Worm (Caenorhabditis elegans): ENCODE results near the gene Y94A7B.11.

DNA sequence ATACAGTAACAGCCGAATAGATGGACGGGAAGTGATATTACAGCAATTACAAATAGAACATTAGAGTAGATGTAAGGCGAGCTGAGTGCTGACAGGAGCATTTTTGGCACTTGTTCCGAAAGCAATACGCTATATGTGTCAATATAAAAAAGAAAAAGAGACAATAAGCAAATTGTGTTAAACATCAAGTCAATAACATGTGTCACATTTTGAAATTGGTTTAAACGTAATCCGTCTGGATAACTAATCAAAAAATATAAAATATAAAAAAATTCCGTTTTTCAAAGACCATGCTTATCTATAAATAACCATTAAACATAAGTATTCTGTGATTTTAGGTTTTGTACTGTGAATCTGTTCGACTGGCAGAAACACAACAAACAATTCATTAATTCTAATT is 6.8 kb downstream of the Y94A7B.11 start, which contains the start of gene srh-288:
- TF ChIP-seq ref-1 (GFP tag; conservative IDR thresholded peaks at IDR 0.05) (no peak), cog-1 (tag; optimal IDR thresholded peaks at IDR 0.05) (no peak)
